Fruit fly (Drosophila melanogaster): ENCODE measurements around the gene CG6425.

The CG6425 gene

DNA sequence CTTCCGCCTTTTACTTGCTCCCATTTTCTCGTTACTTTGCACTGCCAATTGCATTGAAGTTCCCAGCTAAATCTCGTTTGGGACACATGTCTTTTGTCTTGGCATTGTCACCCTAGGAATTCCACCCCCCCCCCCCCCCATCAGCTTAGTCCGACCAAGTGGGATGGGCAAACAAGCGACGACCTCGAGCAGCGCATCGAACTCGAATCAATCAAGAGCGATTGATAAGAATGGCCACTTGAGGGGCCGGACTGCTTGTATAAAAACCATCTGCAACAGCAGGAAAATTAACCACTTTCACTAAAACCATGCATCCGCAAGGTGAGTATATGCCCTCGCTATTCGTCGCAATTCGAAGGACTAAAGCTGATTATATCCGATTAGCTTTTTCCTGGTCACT, 8.6 kb upstream of the CG6425 start, which contains the start of gene CG14244:
Gene CG14244 (plus strand): TSS at position 301 of the 400 bp plus-strand sequence.
- no peak for TF ChIP-seq Hr83 (GFP tag; optimal IDR thresholded peaks at IDR 0.05; ENCODE audit: poor library complexity, severe bottlenecking)

- TF ChIP-seq HLH106 (tag; optimal IDR thresholded peaks at IDR 0.05) (peak; percentile 19), Hnf4 (GFP tag; optimal IDR thresholded peaks at IDR 0.05) (no peak), woc (GFP tag; optimal IDR thresholded peaks at IDR 0.05) (no peak), h (GFP tag; optimal IDR thresholded peaks at IDR 0.05) (peak; percentile 36)
Observed at dm6 chr3R:26724977-26725612, 7.9 kb upstream of the CG6425 start, which contains the start of gene CG6420. CG6420 (minus strand) TSS chr3R:26725216.

DNA sequence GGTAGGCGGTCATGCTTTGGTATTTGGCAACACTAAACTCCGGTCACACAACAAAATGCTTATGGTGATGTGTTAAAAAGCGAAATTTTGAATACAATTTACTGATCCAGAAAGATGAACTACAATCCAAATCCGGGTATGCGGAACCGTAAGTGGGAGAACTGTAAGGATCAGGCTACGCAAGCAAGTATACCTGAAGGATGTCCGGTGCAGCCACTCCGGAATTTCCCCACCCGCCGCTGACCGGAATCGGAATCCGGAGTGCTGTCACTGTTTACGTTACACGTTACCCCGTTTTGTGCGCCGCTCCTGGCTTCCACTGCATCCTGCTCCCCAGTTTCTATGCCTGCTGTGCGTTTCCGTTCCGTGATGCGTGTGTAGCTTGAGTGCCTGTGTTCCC, 675 bp upstream of the CG6425 start, which contains the start of gene Yif1:
Gene Yif1 (plus strand): TSS at position 8 of the 400 bp plus-strand sequence.
- TF ChIP-seq Mio (GFP tag; optimal IDR thresholded peaks at IDR 0.05): no peak
- TF ChIP-seq Vsx2 (GFP tag; optimal IDR thresholded peaks at IDR 0.05; ENCODE audit: partially characterized antibody): no peak
- no peak for TF ChIP-seq Abd-B (GFP tag; optimal IDR thresholded peaks at IDR 0.05)
- TF ChIP-seq dl (GFP tag; optimal IDR thresholded peaks at IDR 0.05; ENCODE audit: insufficient read depth in 1 of 2, partially characterized antibody in 2 of 2): no peak
- TF ChIP-seq tai (GFP tag; optimal IDR thresholded peaks at IDR 0.05): no peak
- TF ChIP-seq Sp1 (GFP tag; optimal IDR thresholded peaks at IDR 0.05): no peak
- no peak for TF ChIP-seq OdsH (GFP tag; optimal IDR thresholded peaks at IDR 0.05)
- no peak for TF ChIP-seq psq (GFP tag; optimal IDR thresholded peaks at IDR 0.05)

DNA sequence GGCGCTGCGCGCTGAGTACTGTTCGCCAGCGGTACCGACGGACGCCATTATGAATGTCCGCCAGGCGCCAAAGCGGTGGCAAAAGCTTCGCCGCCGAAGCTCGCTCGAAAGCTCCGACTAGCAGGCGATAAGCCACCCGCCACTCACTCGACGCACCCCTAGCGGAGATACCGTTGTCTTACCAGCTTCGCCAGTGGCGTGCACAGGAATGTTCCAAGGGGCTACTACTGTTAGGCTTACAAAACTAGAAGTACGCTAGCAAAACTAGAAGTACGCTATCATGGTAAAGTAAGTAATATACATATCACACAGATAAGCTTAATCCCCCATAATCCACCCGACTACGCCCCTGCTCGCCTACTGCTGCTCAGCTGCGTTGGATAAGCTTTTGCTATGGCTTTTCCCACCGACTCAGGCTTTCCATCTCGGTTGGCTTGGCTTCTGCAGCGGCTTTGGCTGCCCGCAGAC, 3.0 kb downstream of the CG6425 start, which contains the start of gene amon:
Gene amon (minus strand): TSS at position 51 of the 468 bp plus-strand sequence.
- TF ChIP-seq sage (GFP tag; optimal IDR thresholded peaks at IDR 0.05) (peak; percentile 73), Myc (optimal IDR thresholded peaks at IDR 0.05) (no peak), sv (GFP tag; optimal IDR thresholded peaks at IDR 0.05) (peak; percentile 98), usp (GFP tag; optimal IDR thresholded peaks at IDR 0.05) (no peak), lola (GFP tag; optimal IDR thresholded peaks at IDR 0.05) (no peak), CG9705 (GFP tag; optimal IDR thresholded peaks at IDR 0.05) (peak; percentile 89), Mio (GFP tag; optimal IDR thresholded peaks at IDR 0.05) (peak; percentile 75), rgr (GFP tag; optimal IDR thresholded peaks at IDR 0.05) (peak; percentile 95), Dfd (GFP tag; optimal IDR thresholded peaks at IDR 0.05) (no peak), N (GFP tag; optimal IDR thresholded peaks at IDR 0.05) (no peak), dmrt93B (GFP tag; optimal IDR thresholded peaks at IDR 0.05) (peak; percentile 94), Dif (GFP tag; optimal IDR thresholded peaks at IDR 0.05; ENCODE audit: partially characterized antibody) (no peak), Hnf4 (GFP tag; optimal IDR thresholded peaks at IDR 0.05) (no peak), GATAd (GFP tag; optimal IDR thresholded peaks at IDR 0.05) (peak; percentile 80), jim (GFP tag; optimal IDR thresholded peaks at IDR 0.05) (no peak), Rel (GFP tag; optimal IDR thresholded peaks at IDR 0.05) (peak; percentile 62), Rel (tag; optimal IDR thresholded peaks at IDR 0.05) (peak; percentile 80), Jra (GFP tag; optimal IDR thresholded peaks at IDR 0.05) (no peak), Abd-B (GFP tag; optimal IDR thresholded peaks at IDR 0.05) (no peak), pan (optimal IDR thresholded peaks at IDR 0.05) (no peak), tai (GFP tag; optimal IDR thresholded peaks at IDR 0.05) (no peak), br (GFP tag; optimal IDR thresholded peaks at IDR 0.05) (peak; percentile 95), Sp1 (GFP tag; optimal IDR thresholded peaks at IDR 0.05) (peak; percentile 92), OdsH (GFP tag; optimal IDR thresholded peaks at IDR 0.05) (peak; percentile 93), Hr83 (GFP tag; optimal IDR thresholded peaks at IDR 0.05; ENCODE audit: poor library complexity, severe bottlenecking) (no peak), fru (GFP tag; optimal IDR thresholded peaks at IDR 0.05) (peak; percentile 96), CrebA (GFP tag; optimal IDR thresholded peaks at IDR 0.05; ENCODE audit: borderline replicate concordance) (no peak), dl (GFP tag; optimal IDR thresholded peaks at IDR 0.05; ENCODE audit: insufficient read depth in 1 of 2, partially characterized antibody in 2 of 2) (no peak), HLH106 (tag; optimal IDR thresholded peaks at IDR 0.05) (peak; percentile 95), foxo (GFP tag; optimal IDR thresholded peaks at IDR 0.05) (peak; percentile 47 to 97), ey (GFP tag; optimal IDR thresholded peaks at IDR 0.05) (peak; percentile 96), psq (GFP tag; optimal IDR thresholded peaks at IDR 0.05) (peak; percentile 88), brk (GFP tag; optimal IDR thresholded peaks at IDR 0.05) (no peak), dsf (GFP tag; optimal IDR thresholded peaks at IDR 0.05; ENCODE audit: borderline replicate concordance) (peak; percentile 48), woc (GFP tag; optimal IDR thresholded peaks at IDR 0.05) (peak; percentile 72), Vsx2 (GFP tag; optimal IDR thresholded peaks at IDR 0.05; ENCODE audit: partially characterized antibody) (no peak), CG32264 (GFP tag; optimal IDR thresholded peaks at IDR 0.05) (peak; percentile 81), Hr78 (GFP tag; optimal IDR thresholded peaks at IDR 0.05) (no peak), h (GFP tag; optimal IDR thresholded peaks at IDR 0.05) (peak; percentile 96)
